Worm (Caenorhabditis elegans) whole organism, L4/young adult: ENCODE results near the gene skr-20.

Source experiments
- W03F9.2 ChIP-seq: fragments of 150-350 bp; optimal IDR thresholded peaks from 2 replicates; lab custom pipeline; 2014; ENCODE audit warnings: missing biosample characterization, missing genetic modification characterization
- dao-5 ChIP-seq: sonication (generic microtip); optimal IDR thresholded peaks from 2 replicates; lab custom pipeline; 2016; ENCODE audit warnings: missing genotype, missing genetic modification characterization, moderate library complexity, missing compliant biosample characterization
- him-1 ChIP-seq: sonication (generic microtip); optimal IDR thresholded peaks from 2 replicates; lab custom pipeline; 2016; ENCODE audit warnings: missing genotype, missing genetic modification reagents, missing genetic modification characterization, missing compliant biosample characterization

DNA sequence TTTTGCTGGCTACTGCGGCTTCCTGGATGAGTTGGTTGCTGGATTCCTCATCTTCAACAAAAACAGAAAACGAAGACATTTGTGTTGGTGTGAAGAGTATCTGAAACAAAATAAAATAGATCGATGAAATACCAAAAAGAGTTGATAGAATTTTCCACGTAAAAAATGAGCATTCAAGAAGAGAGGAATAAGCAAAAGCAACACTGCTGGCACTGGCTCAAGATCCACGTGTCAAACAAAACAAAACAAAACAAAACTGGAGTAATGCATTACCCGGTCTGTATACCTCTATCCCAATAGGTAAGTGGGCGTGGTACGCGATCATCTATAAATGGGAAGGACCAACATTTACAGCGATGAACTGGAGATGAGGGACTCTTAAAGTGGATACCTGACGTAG lies 11.5 kb upstream of the skr-20 start, which contains the start of gene K08H2.2:
- no peak for TF ChIP-seq him-1
- TF ChIP-seq W03F9.2, result no peak
- TF ChIP-seq dao-5 (tag; lab: Kevin White, UChicago), result no peak
